Worm (Caenorhabditis elegans) whole organism, L4 larva: ENCODE measurements around the gene Y67D2.2.

Source experiments
- unc-62 ChIP-seq, 3 experiments: fragments of 150-350 bp in 1 of 3; sonication (generic microtip); optimal IDR thresholded peaks in 2 of 3; peaks in 1 of 3; 1 replicate in 1 of 3; 2 replicates in 2 of 3; lab custom pipeline; 2014 to 2017; ENCODE audit warnings: missing biosample characterization in 3 of 3, missing genetic modification characterization in 3 of 3, missing genetic modification reagents in 3 of 3, missing genotype in 1 of 3
- zfp-3 ChIP-seq: fragments of 200-800 bp; sonication (Bioruptor generic); conservative IDR thresholded peaks from 2 replicates; pipeline ENCODE4 v1.3.6; 2022; ENCODE audit warnings: missing genetic modification reagents, missing genetic modification characterization, missing compliant biosample characterization

DNA sequence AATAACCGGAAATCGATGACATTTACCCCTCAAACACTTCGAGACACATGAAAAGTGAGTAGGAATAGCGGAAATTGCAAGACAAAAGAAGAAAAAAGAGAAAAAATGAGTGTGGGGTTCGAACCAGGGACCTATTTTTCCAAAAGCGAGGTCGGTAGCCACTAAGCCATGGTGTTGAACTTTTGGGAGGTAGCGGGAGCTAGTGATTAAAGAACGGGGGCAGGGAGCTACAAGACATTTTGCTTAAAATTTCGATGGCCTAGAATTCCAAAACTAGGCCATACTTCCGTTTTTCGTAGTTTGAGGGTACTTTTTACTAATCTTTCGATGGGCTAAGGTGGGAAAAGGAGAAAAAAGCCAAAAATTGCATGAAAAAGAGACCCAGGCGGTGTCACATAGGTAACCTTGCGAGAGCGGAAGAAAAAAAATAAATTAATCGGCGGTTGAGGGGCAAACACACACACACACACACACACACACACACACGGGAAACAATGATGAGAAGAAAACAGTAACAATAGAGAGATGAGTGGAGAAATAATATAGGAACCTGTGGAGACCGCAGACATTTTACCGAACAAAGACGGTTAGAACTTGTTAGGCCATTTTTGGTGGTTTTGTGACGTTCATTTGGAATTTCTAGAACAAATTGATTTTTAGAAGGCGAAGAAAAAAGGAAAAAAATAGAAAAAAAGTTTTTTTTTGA is 43.0 kb downstream of the Y67D2.2 start:
- TF ChIP-seq unc-62 (GFP tag; optimal IDR thresholded peaks at IDR 0.05 in 1 of 2; lab: Kevin White, UChicago) (peak in 1 of 2 experiments; percentile 79), unc-62 (tag; optimal IDR thresholded peaks at IDR 0.05; lab: Kevin White, UChicago) (no peak), zfp-3 (no peak)
